Worm (Caenorhabditis elegans): ENCODE measurements around the gene srh-201.

DNA sequence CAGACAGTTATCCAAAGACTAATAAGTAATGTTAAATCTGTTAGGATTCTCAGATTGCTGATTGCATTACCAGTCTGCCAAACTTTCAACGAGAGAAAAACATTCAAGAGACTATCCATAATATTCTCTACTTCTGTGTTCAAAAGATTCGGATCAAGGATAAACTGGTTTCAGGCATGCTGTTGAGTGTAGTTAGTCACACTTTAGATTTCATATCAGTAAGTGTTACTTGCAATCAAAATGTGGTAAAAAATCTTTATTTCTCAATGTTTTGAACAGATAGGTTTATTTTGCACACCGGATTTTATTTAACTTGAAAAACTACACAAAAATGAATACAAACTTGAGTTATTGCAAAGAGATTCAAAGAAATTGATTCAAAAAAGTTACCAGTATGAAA lies 8.4 kb upstream of the srh-201 start, which contains the start of gene oac-41:
- TF ChIP-seq ama-1 (optimal IDR thresholded peaks at IDR 0.05) (no peak), hmbx-1 (tag; optimal IDR thresholded peaks at IDR 0.05) (no peak)
